Fruit fly (Drosophila melanogaster): ENCODE results near the gene CG46320.

- TF ChIP-seq Sin3A (optimal IDR thresholded peaks at IDR 0.05) (no peak), Myc (optimal IDR thresholded peaks at IDR 0.05) (no peak), h (optimal IDR thresholded peaks at IDR 0.05) (no peak), psq (optimal IDR thresholded peaks at IDR 0.05) (no peak), insv (optimal IDR thresholded peaks at IDR 0.05) (no peak)
These were observed 8.1 kb upstream of the CG46320 start for dm6 chr3L:5655751-5656276.
